Worm (Caenorhabditis elegans) whole organism, mixed stage, embryonic: ENCODE data around the gene ZK84.4.

Experiments
- elt-3 ChIP-seq: fragments of 150-350 bp; optimal IDR thresholded peaks from 2 replicates; lab custom pipeline; 2014; ENCODE audit warnings: missing biosample characterization, missing genetic modification characterization
- pha-4 ChIP-seq: fragments of 150-350 bp; optimal IDR thresholded peaks from 2 replicates; lab custom pipeline; 2018; ENCODE audit warnings: missing biosample characterization, missing genetic modification reagents, missing genetic modification characterization
- sptf-1 ChIP-seq: sonication (generic microtip); optimal IDR thresholded peaks from 2 replicates; lab custom pipeline; 2017; ENCODE audit warnings: mild to moderate bottlenecking, missing genetic modification characterization, moderate library complexity, missing compliant biosample characterization

- TF ChIP-seq sptf-1 (tag; lab: Kevin White, UChicago) (no peak), elt-3 (tag; lab: Kevin White, UChicago) (no peak), pha-4 (tag; lab: Kevin White, UChicago) (no peak)
Observed at ce11 chrII:5997257-5997656, 11.5 kb downstream of the ZK84.4 start, which contains the start of gene ins-5.
